Fruit fly (Drosophila melanogaster): ENCODE results near the gene CG9981.
A peak's percentile ranks its signal among the peaks of the same experiment; 100 is the strongest.

CG9981 gene

dm6 chrX:16422466-16423124, 17.7 kb upstream of the CG9981 start, which contains the start of gene hang (continued):
- TF ChIP-seq mld (GFP tag; IDR thresholded peaks at IDR 0.05; ENCODE audit: partially characterized antibody) (peak; percentile 77; the same call in 1 of the 3 replicates), Doc3 (GFP tag; IDR thresholded peaks at IDR 0.05; ENCODE audit: partially characterized antibody) (peak; percentile 43; the same call in 1 of the 3 replicates), CG17328 (GFP tag; IDR thresholded peaks at IDR 0.05) (peak; percentile 38), CG18476 (GFP tag; optimal IDR thresholded peaks at IDR 0.05) (no peak), CG8478 (optimal IDR thresholded peaks at IDR 0.05) (no peak), Sox100B (GFP tag; optimal IDR thresholded peaks at IDR 0.05) (no peak), CG18599 (GFP tag; optimal IDR thresholded peaks at IDR 0.05) (peak; percentile 65)

- peak; percentile 12 for TF ChIP-seq CG13894 (tag; optimal IDR thresholded peaks at IDR 0.05)
- peak; percentile 2 for TF ChIP-seq CG16863 (GFP tag; optimal IDR thresholded peaks at IDR 0.05)
- TF ChIP-seq CG14860 (GFP tag; IDR thresholded peaks at IDR 0.05; ENCODE audit: partially characterized antibody), result peak; percentile 50
- TF ChIP-seq CG8924 (tag; optimal IDR thresholded peaks at IDR 0.05), result peak; percentile 8
- TF ChIP-seq HHEX (GFP tag; optimal IDR thresholded peaks at IDR 0.05), result no peak
- TF ChIP-seq scrt (GFP tag; optimal IDR thresholded peaks at IDR 0.05), result peak; percentile 88
- TF ChIP-seq mirr (GFP tag; optimal IDR thresholded peaks at IDR 0.05), result peak; percentile 56
- no peak for TF ChIP-seq CG17802 (tag; optimal IDR thresholded peaks at IDR 0.05)
- no peak for TF ChIP-seq chn (GFP tag; optimal IDR thresholded peaks at IDR 0.05)
- peak; percentile 66; the same call in 2 of the 3 replicates for TF ChIP-seq mld (GFP tag; IDR thresholded peaks at IDR 0.05; ENCODE audit: partially characterized antibody)
- no peak for TF ChIP-seq mam (GFP tag; optimal IDR thresholded peaks at IDR 0.05)
- TF ChIP-seq D19B (GFP tag; optimal IDR thresholded peaks at IDR 0.05), result no peak
- TF ChIP-seq YL-1 (GFP tag; optimal IDR thresholded peaks at IDR 0.05), result peak; percentile 13
- TF ChIP-seq CG7963 (GFP tag; IDR thresholded peaks at IDR 0.05; ENCODE audit: partially characterized antibody), result peak; percentile 84
- TF ChIP-seq CG8290 (GFP tag; optimal IDR thresholded peaks at IDR 0.05), result no peak
- peak in 1 of 2 experiments; percentile 14 for TF ChIP-seq CG8290 (tag; optimal IDR thresholded peaks at IDR 0.05)
- no peak for TF ChIP-seq HLH3B (GFP tag; IDR thresholded peaks at IDR 0.05)
- peak; percentile 15; the same call in 1 of the 2 replicates for TF ChIP-seq hbn (GFP tag; IDR thresholded peaks at IDR 0.05; ENCODE audit: partially characterized antibody)
- TF ChIP-seq oc (tag; optimal IDR thresholded peaks at IDR 0.05), result peak; percentile 10
- TF ChIP-seq tna (GFP tag; IDR thresholded peaks at IDR 0.05; ENCODE audit: partially characterized antibody), result peak; percentile 68
- no peak for TF ChIP-seq btn (GFP tag; optimal IDR thresholded peaks at IDR 0.05)
- peak; percentile 3 for TF ChIP-seq sd (tag; optimal IDR thresholded peaks at IDR 0.05)
- TF ChIP-seq Scr (GFP tag; IDR thresholded peaks at IDR 0.05; ENCODE audit: partially characterized antibody), result 0 out of 2 replicates have a peak, but pooled peaks have one; percentile 48
- no peak for TF ChIP-seq CG9727 (GFP tag; optimal IDR thresholded peaks at IDR 0.05)
- TF ChIP-seq CG4404 (GFP tag; IDR thresholded peaks at IDR 0.05), result no peak
- TF ChIP-seq CG2199 (GFP tag; IDR thresholded peaks at IDR 0.05), result 0 out of 3 replicates have a peak, but pooled peaks have one; percentile 15
- no peak for TF ChIP-seq CG30020 (tag; optimal IDR thresholded peaks at IDR 0.05)
- no peak for TF ChIP-seq CG10565 (GFP tag; optimal IDR thresholded peaks at IDR 0.05)
- TF ChIP-seq CG10462 (GFP tag; optimal IDR thresholded peaks at IDR 0.05), result no peak
- TF ChIP-seq Med (GFP tag), result peak; percentile 76
- TF ChIP-seq CG10979 (tag; optimal IDR thresholded peaks at IDR 0.05), result peak; percentile 7
- no peak for TF ChIP-seq tx (GFP tag; optimal IDR thresholded peaks at IDR 0.05)
- 0 out of 2 replicates have a peak, but pooled peaks have one; percentile 7 for TF ChIP-seq Awh (GFP tag; IDR thresholded peaks at IDR 0.05)
- TF ChIP-seq NFAT (GFP tag; IDR thresholded peaks at IDR 0.05), result no peak
- peak; percentile 58 for TF ChIP-seq Bgb (GFP tag; IDR thresholded peaks at IDR 0.05; ENCODE audit: partially characterized antibody)
- TF ChIP-seq p53 (GFP tag; optimal IDR thresholded peaks at IDR 0.05), result no peak
- peak; percentile 76 for TF ChIP-seq CG6791 (GFP tag; IDR thresholded peaks at IDR 0.05; ENCODE audit: partially characterized antibody)
- TF ChIP-seq MESR4 (GFP tag; optimal IDR thresholded peaks at IDR 0.05), result peak; percentile 53
- no peak for TF ChIP-seq Spps (tag; optimal IDR thresholded peaks at IDR 0.05)
- peak; percentile 11 for TF ChIP-seq lbe (GFP tag; optimal IDR thresholded peaks at IDR 0.05)
- peak; percentile 86 for TF ChIP-seq CG1529 (GFP tag; optimal IDR thresholded peaks at IDR 0.05)
Measured at dm6 chrX:16421899-16422412, 17.0 kb upstream of the CG9981 start, which contains the start of gene AnxB11. TSS of gene AnxB11 (minus strand) at chrX:16422265.
